Worm (Caenorhabditis elegans) whole organism, L3 larva: ENCODE measurements around the gene sec-16A.2.

Source experiments
- R02D3.7 ChIP-seq: fragments of 150-350 bp; optimal IDR thresholded peaks from 2 replicates; lab custom pipeline; 2014; ENCODE audit warnings: missing biosample characterization, missing genetic modification characterization
- lin-15B ChIP-seq: fragments of 150-350 bp; optimal IDR thresholded peaks from 2 replicates; lab custom pipeline; 2014; ENCODE audit warnings: missing biosample characterization, missing genetic modification characterization
- nhr-11 ChIP-seq: fragments of 150-350 bp; optimal IDR thresholded peaks from 2 replicates; lab custom pipeline; 2014; ENCODE audit warnings: missing biosample characterization, missing genetic modification characterization
- nhr-12 ChIP-seq: fragments of 150-350 bp; optimal IDR thresholded peaks from 2 replicates; lab custom pipeline; 2014; ENCODE audit warnings: missing biosample characterization, missing genetic modification characterization
- nhr-237 ChIP-seq: fragments of 150-350 bp; optimal IDR thresholded peaks from 2 replicates; lab custom pipeline; 2014; ENCODE audit warnings: missing biosample characterization, missing genetic modification characterization
- tbx-2 ChIP-seq: sonication (generic microtip); optimal IDR thresholded peaks from 2 replicates; lab custom pipeline; 2016; ENCODE audit warnings: mild to moderate bottlenecking, missing genetic modification characterization, missing compliant biosample characterization

sec-16A.2 gene

ce11 chrX:8341675-8342074, 54.6 kb downstream of the sec-16A.2 start, which contains the start of gene F55E10.1:
F55E10.1 (plus strand) TSS chrX:8341975.
- no peak for TF ChIP-seq nhr-12 (tag; lab: Kevin White, UChicago)
- no peak for TF ChIP-seq tbx-2 (tag; lab: Kevin White, UChicago)
- no peak for TF ChIP-seq R02D3.7 (tag; lab: Kevin White, UChicago)
- no peak for TF ChIP-seq nhr-237 (tag; lab: Kevin White, UChicago)
- no peak for TF ChIP-seq lin-15B
- no peak for TF ChIP-seq nhr-11
